Worm (Caenorhabditis elegans): ENCODE results near the gene F48G7.12.

The F48G7.12 gene

DNA sequence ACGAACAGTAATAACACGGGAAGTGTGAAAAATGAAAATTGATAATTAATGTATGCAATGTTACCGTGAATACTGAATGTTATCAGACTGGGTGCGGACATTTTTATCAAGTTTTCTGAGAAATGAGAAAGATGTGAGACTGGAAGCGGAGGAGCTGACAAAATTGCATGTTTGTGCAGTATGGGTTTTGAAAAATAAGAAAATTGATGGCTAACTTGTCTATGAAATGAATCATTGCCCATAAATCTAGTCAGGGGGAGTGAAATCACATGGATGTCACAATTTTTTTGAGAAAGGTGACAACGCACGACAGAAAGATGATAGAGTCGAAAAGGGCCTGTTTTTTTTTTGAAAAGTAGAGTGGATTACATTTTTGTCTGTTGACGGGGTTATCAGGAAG lies 25.3 kb upstream of the F48G7.12 start, which contains the start of gene sru-24 (continued):
- TF ChIP-seq hlh-30 (tag; optimal IDR thresholded peaks at IDR 0.05; ENCODE audit: insufficient read depth) (no peak), ama-1 (optimal IDR thresholded peaks at IDR 0.05) (no peak)

DNA sequence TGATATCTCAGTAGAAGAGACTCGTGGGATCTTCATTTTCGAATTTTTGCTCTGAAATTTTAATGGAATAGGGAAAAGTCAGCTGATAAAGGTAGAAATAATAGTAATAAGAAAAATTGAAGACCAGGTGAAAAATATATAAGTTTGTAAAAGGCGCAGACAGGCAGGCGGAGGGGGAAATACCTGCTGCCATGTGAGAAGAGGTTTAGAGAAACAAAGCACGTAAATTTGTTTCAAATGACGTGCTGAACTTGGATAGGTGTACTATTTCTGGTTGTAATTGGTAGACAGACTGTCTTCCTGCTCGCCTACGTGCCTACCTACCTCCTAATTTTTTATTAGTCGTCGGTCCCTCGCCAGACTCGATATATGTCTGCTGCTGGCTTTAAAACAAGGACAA lies 21.4 kb upstream of the F48G7.12 start, which contains the start of gene nhr-180:
Gene nhr-180 (minus strand): TSS at position 52 of the 400 bp plus-strand sequence.
- no peak for TF ChIP-seq lin-11 (tag; optimal IDR thresholded peaks at IDR 0.05)
- no peak for TF ChIP-seq pqm-1 (tag; optimal IDR thresholded peaks at IDR 0.05)
- no peak for TF ChIP-seq mec-3 (tag; optimal IDR thresholded peaks at IDR 0.05; ENCODE audit: borderline replicate concordance)
- TF ChIP-seq pha-4 (tag; optimal IDR thresholded peaks at IDR 0.05): no peak
- TF ChIP-seq sdc-2 (tag; optimal IDR thresholded peaks at IDR 0.05): no peak
- TF ChIP-seq elt-2 (tag; optimal IDR thresholded peaks at IDR 0.05): no peak
- no peak for TF ChIP-seq tbx-2 (tag; optimal IDR thresholded peaks at IDR 0.05)

DNA sequence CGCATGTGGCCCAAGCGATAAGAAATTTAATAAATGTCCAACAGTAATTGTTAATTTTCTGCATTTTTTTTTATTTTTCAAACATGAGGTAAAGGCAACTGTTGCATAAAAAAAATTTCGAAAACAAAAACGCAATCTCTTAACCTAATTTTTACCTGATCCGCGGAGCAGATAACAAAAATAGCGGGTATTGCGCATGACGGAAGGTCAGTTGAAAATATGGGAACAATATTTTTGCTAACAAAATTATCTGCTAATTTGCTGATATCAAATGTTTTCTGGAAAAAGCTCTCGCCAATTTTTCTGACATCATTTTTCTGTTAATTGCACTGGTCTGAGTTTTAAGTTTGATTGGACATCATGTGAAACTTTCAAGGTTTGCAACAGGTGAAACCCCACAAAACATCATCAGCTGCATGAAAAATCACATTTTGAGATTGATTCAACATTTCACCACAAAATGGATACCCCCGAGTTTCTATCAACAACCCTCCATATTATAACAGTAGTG lies 18.4 kb upstream of the F48G7.12 start, which contains the start of the genes F31F4.11 and srh-266:
Gene F31F4.11 (minus strand): TSS at position 101 of the 511 bp plus-strand sequence.
Gene srh-266 (plus strand): TSS at position 461 of the 511 bp plus-strand sequence.
- TF ChIP-seq ztf-16 (tag; optimal IDR thresholded peaks at IDR 0.05) (no peak), pax-1 (tag; optimal IDR thresholded peaks at IDR 0.05) (no peak), dve-1 (tag; optimal IDR thresholded peaks at IDR 0.05) (no peak), dmd-4 (tag; optimal IDR thresholded peaks at IDR 0.05; ENCODE audit: borderline replicate concordance) (no peak), tbx-7 (tag; optimal IDR thresholded peaks at IDR 0.05) (no peak), fkh-6 (tag; optimal IDR thresholded peaks at IDR 0.05) (no peak), madf-2 (tag; optimal IDR thresholded peaks at IDR 0.05) (no peak), hlh-13 (GFP tag; optimal IDR thresholded peaks at IDR 0.05) (no peak), C08G9.2 (tag; optimal IDR thresholded peaks at IDR 0.05) (no peak), ceh-48 (tag; optimal IDR thresholded peaks at IDR 0.05) (no peak), ama-1 (optimal IDR thresholded peaks at IDR 0.05) (no peak), sox-2 (GFP tag; IDR thresholded peaks at IDR 0.05) (no peak), ceh-30 (tag; optimal IDR thresholded peaks at IDR 0.05) (no peak), eyg-1 (tag; optimal IDR thresholded peaks at IDR 0.05) (no peak), hlh-30 (tag; optimal IDR thresholded peaks at IDR 0.05; ENCODE audit: insufficient read depth) (no peak), nfya-1 (tag; optimal IDR thresholded peaks at IDR 0.05) (no peak), ets-4 (tag; optimal IDR thresholded peaks at IDR 0.05) (no peak)

DNA sequence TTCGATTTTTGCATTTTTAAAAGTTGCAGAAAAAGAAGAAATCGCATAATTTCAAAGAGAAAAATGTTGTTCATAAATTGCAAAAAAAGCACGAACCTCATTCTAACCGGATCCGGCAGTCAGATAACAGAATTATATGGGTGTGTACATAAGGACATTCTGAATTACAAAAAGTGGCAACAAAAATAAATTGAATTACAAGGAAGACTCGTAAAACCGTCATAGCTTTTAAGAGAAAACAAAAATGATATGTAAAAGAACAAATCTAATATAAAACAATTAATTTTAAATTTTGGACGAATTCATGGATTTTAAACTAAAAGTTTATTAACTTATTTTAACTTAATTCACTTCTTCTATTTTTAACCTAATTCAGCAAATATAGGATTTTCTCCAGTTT lies 14.2 kb upstream of the F48G7.12 start, which contains the start of gene F31F4.17:
Gene F31F4.17 (minus strand): TSS at position 101 of the 400 bp plus-strand sequence.
- TF ChIP-seq ceh-14 (tag; optimal IDR thresholded peaks at IDR 0.05) (no peak), pha-4 (tag; optimal IDR thresholded peaks at IDR 0.05) (no peak), lim-6 (tag; optimal IDR thresholded peaks at IDR 0.05) (no peak), che-1 (tag; optimal IDR thresholded peaks at IDR 0.05) (no peak), hlh-13 (GFP tag; optimal IDR thresholded peaks at IDR 0.05) (no peak), dmd-4 (tag; optimal IDR thresholded peaks at IDR 0.05; ENCODE audit: borderline replicate concordance) (no peak), ceh-45 (GFP tag; IDR thresholded peaks at IDR 0.05) (no peak), nhr-232 (tag; optimal IDR thresholded peaks at IDR 0.05) (no peak), Y22D7AL.16 (tag; optimal IDR thresholded peaks at IDR 0.05) (no peak), zip-5 (tag; optimal IDR thresholded peaks at IDR 0.05) (no peak), hlh-8 (tag; optimal IDR thresholded peaks at IDR 0.05) (no peak), tbx-2 (tag; optimal IDR thresholded peaks at IDR 0.05) (no peak), syd-9 (tag; optimal IDR thresholded peaks at IDR 0.05) (no peak), unc-42 (tag; optimal IDR thresholded peaks at IDR 0.05) (no peak), ceh-34 (tag; optimal IDR thresholded peaks at IDR 0.05) (no peak), K02D7.2 (tag; optimal IDR thresholded peaks at IDR 0.05) (no peak), rnt-1 (tag; optimal IDR thresholded peaks at IDR 0.05) (no peak), ceh-2 (tag; optimal IDR thresholded peaks at IDR 0.05) (no peak), pqm-1 (tag; optimal IDR thresholded peaks at IDR 0.05) (no peak)
